Worm (Caenorhabditis elegans) whole organism, young adult: ENCODE results near the gene sel-13.

Experiments used
- B0019.2 ChIP-seq: fragments of 200-800 bp; sonication (Bioruptor generic); conservative IDR thresholded peaks from 2 replicates; pipeline ENCODE4 v1.3.6; 2022; ENCODE audit warnings: missing genetic modification reagents, missing genetic modification characterization, missing compliant biosample characterization
- C06A6.2 ChIP-seq: fragments of 200-800 bp; sonication (Bioruptor generic); conservative IDR thresholded peaks from 2 replicates; pipeline ENCODE4 v1.3.6; 2022; ENCODE audit warnings: missing genetic modification characterization, missing compliant biosample characterization
- F33H1.4 ChIP-seq: fragments of 200-800 bp; sonication (Bioruptor generic); IDR thresholded peaks from 2 replicates; pipeline ENCODE4 v1.3.6; 2022; ENCODE audit warnings: missing genetic modification reagents, missing genetic modification characterization, missing compliant biosample characterization
- K11D2.4 ChIP-seq: fragments of 200-800 bp; sonication (Bioruptor generic); IDR thresholded peaks from 2 replicates; pipeline ENCODE4 v1.3.6; 2022; ENCODE audit warnings: missing genetic modification reagents, missing genetic modification characterization, missing compliant biosample characterization
- T26A5.8 ChIP-seq: sonication (generic microtip); optimal IDR thresholded peaks from 2 replicates; lab custom pipeline; 2016; ENCODE audit warnings: missing genetic modification characterization, missing compliant biosample characterization
- Y79H2A.3 ChIP-seq: fragments of 200-800 bp; sonication (Bioruptor generic); conservative IDR thresholded peaks from 2 replicates; pipeline ENCODE4 v1.3.6; 2022; ENCODE audit warnings: missing genetic modification reagents, missing genetic modification characterization, missing compliant biosample characterization
- ama-1 ChIP-seq, 3 experiments: fragments of 150-350 bp in 1 of 3; sonication (generic microtip) in 2 of 3; optimal IDR thresholded peaks; 2 replicates each; lab custom pipeline; 2014 to 2018; ENCODE audit warnings: missing biosample characterization in 2 of 3, missing genetic modification characterization in 2 of 3, missing genetic modification reagents in 2 of 3
- athp-1 ChIP-seq: sonication (generic microtip); optimal IDR thresholded peaks from 2 replicates; lab custom pipeline; 2017; ENCODE audit warnings: mild to moderate bottlenecking, missing genetic modification characterization, missing compliant biosample characterization
- attf-5 ChIP-seq: fragments of 200-800 bp; sonication (Bioruptor generic); optimal IDR thresholded peaks from 2 replicates; lab custom pipeline; 2018; ENCODE audit warnings: mild to moderate bottlenecking, missing genetic modification characterization, missing compliant biosample characterization
- attf-6 ChIP-seq: fragments of 200-800 bp; sonication (Bioruptor generic); IDR thresholded peaks from 2 replicates; pipeline ENCODE4 v1.3.6; 2022; ENCODE audit warnings: missing genetic modification reagents, missing genetic modification characterization, missing compliant biosample characterization
- bed-1 ChIP-seq: fragments of 200-800 bp; sonication (Bioruptor generic); IDR thresholded peaks from 2 replicates; pipeline ENCODE4 v1.3.6; 2022; ENCODE audit warnings: missing genetic modification reagents, missing genetic modification characterization, missing compliant biosample characterization
- ceh-58 ChIP-seq: fragments of 200-800 bp; sonication (Bioruptor generic); IDR thresholded peaks from 2 replicates; pipeline ENCODE4 v1.3.6; 2022; ENCODE audit warnings: missing genetic modification characterization, missing compliant biosample characterization
- dpff-1 ChIP-seq: sonication (generic microtip); optimal IDR thresholded peaks from 2 replicates; lab custom pipeline; 2017; ENCODE audit warnings: mild to moderate bottlenecking, missing genetic modification characterization, missing compliant biosample characterization
- egl-18 ChIP-seq: fragments of 200-800 bp; sonication (Bioruptor generic); IDR thresholded peaks from 2 replicates; pipeline ENCODE4 v1.3.6; 2022; ENCODE audit warnings: missing genetic modification reagents, missing genetic modification characterization, missing compliant biosample characterization
- ekl-4 ChIP-seq: fragments of 200-800 bp; sonication (Bioruptor generic); IDR thresholded peaks from 2 replicates; pipeline ENCODE4 v1.3.6; 2022; ENCODE audit warnings: missing genetic modification reagents, missing genetic modification characterization, missing compliant biosample characterization
- hmg-1.2 ChIP-seq: fragments of 200-800 bp; sonication (Bioruptor generic); IDR thresholded peaks from 2 replicates; pipeline ENCODE4 v1.3.6; 2022; ENCODE audit warnings: missing genetic modification reagents, missing genetic modification characterization, missing compliant biosample characterization
- hsf-1 ChIP-seq: fragments of 200-800 bp; sonication (Bioruptor generic); IDR thresholded peaks from 2 replicates; pipeline ENCODE4 v1.3.6; 2022; ENCODE audit warnings: missing genetic modification reagents, missing genetic modification characterization, missing compliant biosample characterization
- lin-40 ChIP-seq: sonication (generic microtip); optimal IDR thresholded peaks from 2 replicates; lab custom pipeline; 2016; ENCODE audit warnings: missing genetic modification characterization, mild to moderate bottlenecking, missing compliant biosample characterization, missing genotype, missing genetic modification reagents
- lsy-27 ChIP-seq: sonication (generic microtip); optimal IDR thresholded peaks from 2 replicates; lab custom pipeline; 2017; ENCODE audit warnings: missing genetic modification characterization, mild to moderate bottlenecking, missing compliant biosample characterization, antibody characterized with exemption, missing genotype, borderline replicate concordance; ENCODE audit not compliant: insufficient read depth
- mel-28 ChIP-seq: sonication (generic microtip); optimal IDR thresholded peaks from 2 replicates; lab custom pipeline; 2016; ENCODE audit warnings: borderline replicate concordance, mild to moderate bottlenecking, missing genetic modification characterization, missing compliant biosample characterization
- nfya-1 ChIP-seq: sonication (generic microtip); optimal IDR thresholded peaks from 2 replicates; lab custom pipeline; 2017; ENCODE audit warnings: antibody characterized with exemption, missing compliant biosample characterization, missing genetic modification characterization, borderline replicate concordance; ENCODE audit not compliant: insufficient read depth
- nhr-120 ChIP-seq: fragments of 200-800 bp; sonication (Bioruptor generic); IDR thresholded peaks from 2 replicates; pipeline ENCODE4 v1.3.6; 2022; ENCODE audit warnings: missing genetic modification characterization, missing compliant biosample characterization
- nhr-27 ChIP-seq: fragments of 200-800 bp; sonication (Bioruptor generic); optimal IDR thresholded peaks from 2 replicates; lab custom pipeline; 2018; ENCODE audit warnings: mild to moderate bottlenecking, missing genetic modification characterization, moderate library complexity, missing compliant biosample characterization
- nhr-80 ChIP-seq: sonication (generic microtip); optimal IDR thresholded peaks from 2 replicates; lab custom pipeline; 2016; ENCODE audit warnings: missing genetic modification characterization, missing compliant biosample characterization
- rcor-1 ChIP-seq: fragments of 200-800 bp; sonication (Bioruptor generic); IDR thresholded peaks from 2 replicates; pipeline ENCODE4 v1.3.6; 2022; ENCODE audit warnings: missing genetic modification reagents, missing genetic modification characterization, missing compliant biosample characterization
- sea-2 ChIP-seq: fragments of 200-800 bp; sonication (Bioruptor generic); IDR thresholded peaks from 2 replicates; pipeline ENCODE4 v1.3.6; 2022; ENCODE audit warnings: missing genetic modification characterization, missing compliant biosample characterization
- snpc-1.1 ChIP-seq: sonication (generic microtip); optimal IDR thresholded peaks from 2 replicates; lab custom pipeline; 2017; ENCODE audit warnings: missing genetic modification characterization, mild to moderate bottlenecking, missing compliant biosample characterization, antibody characterized with exemption, moderate library complexity, missing genotype, missing genetic modification reagents; ENCODE audit not compliant: insufficient read depth
- snpc-1.3 ChIP-seq: sonication (generic microtip); optimal IDR thresholded peaks from 2 replicates; lab custom pipeline; 2017; ENCODE audit warnings: missing genetic modification characterization, mild to moderate bottlenecking, missing compliant biosample characterization, antibody characterized with exemption, moderate library complexity, missing genotype, missing genetic modification reagents; ENCODE audit not compliant: insufficient read depth
- tbp1 ChIP-seq: fragments of 200-800 bp; sonication (Bioruptor generic); optimal IDR thresholded peaks from 2 replicates; lab custom pipeline; 2018; ENCODE audit warnings: mild to moderate bottlenecking, missing genetic modification characterization, missing compliant biosample characterization
- unc-62 ChIP-seq: fragments of 150-350 bp; optimal IDR thresholded peaks from 2 replicates; lab custom pipeline; 2014; ENCODE audit warnings: missing biosample characterization, missing genetic modification reagents, missing genetic modification characterization
- ztf-22 ChIP-seq: fragments of 200-800 bp; sonication (Bioruptor generic); optimal IDR thresholded peaks from 2 replicates; lab custom pipeline; 2018; ENCODE audit warnings: mild to moderate bottlenecking, missing genetic modification characterization, moderate library complexity, missing compliant biosample characterization
- ztf-25 ChIP-seq: fragments of 200-800 bp; sonication (Bioruptor generic); IDR thresholded peaks from 2 replicates; pipeline ENCODE4 v1.3.6; 2022; ENCODE audit warnings: missing genetic modification reagents, missing genetic modification characterization, missing compliant biosample characterization
- ztf-3 ChIP-seq: fragments of 200-800 bp; sonication (Bioruptor generic); optimal IDR thresholded peaks from 2 replicates; lab custom pipeline; 2018; ENCODE audit warnings: mild to moderate bottlenecking, missing genetic modification characterization, missing compliant biosample characterization

sel-13 gene

DNA sequence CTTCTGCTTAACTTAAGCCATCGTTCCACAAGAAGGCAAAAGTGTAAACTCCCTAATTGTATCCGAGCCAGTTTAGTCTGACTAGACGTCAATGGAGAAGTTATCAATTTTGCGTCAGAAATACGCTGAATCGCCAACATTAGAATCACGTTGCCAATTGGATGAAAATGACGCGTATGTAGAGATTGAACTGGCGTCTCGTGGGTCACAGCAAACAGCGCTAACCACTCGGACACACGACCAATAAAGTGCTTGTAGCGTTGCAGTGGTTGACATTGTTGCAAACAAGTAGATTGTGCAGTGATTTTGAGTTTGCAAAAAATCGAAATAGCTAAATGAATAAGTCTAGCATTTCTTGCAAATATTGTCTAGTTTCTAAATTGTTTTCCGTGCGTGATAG is 10.4 kb downstream of the sel-13 start (continued):
- no peak for TF ChIP-seq bed-1 (GFP tag; lab: Robert Waterston, UW)
- peak; percentile 53 for TF ChIP-seq ztf-22 (GFP tag; lab: Kevin White, UChicago)
- TF ChIP-seq nhr-80 (tag; lab: Kevin White, UChicago), result peak; percentile 70
- 0 out of 2 replicates have a peak, but pooled peaks have one; percentile 55 for TF ChIP-seq nhr-120

ce11 chrIII:4688965-4689364 is 11.1 kb downstream of the sel-13 start, which contains the start of gene ppat-1:
ppat-1 (plus strand) TSS chrIII:4689280.
- TF ChIP-seq nhr-80 (tag; lab: Kevin White, UChicago) (peak; percentile 51), egl-18 (no peak)

DNA sequence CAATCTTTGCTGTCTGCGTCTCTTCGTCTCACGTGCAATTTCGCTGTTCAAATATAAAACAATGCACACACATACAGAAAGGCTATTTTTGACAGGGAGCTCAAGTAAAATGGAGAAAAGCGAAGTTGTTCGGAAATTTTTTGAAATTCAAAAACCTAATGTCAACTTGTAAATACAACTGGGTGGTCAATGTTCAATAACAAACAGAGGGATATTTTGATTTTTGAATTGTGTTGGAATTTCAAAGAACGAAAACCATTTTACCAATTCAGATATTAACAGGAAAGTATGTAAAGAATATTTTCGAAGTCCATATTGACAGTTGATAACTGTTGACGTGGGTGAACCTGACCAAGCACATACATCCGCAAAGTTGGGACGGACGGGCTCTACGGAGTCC is 11.7 kb downstream of the sel-13 start, which contains the start of gene tag-243:
Gene tag-243, minus strand, starts transcription at position 101 of the 400 bp plus-strand sequence.
- no peak for TF ChIP-seq C06A6.2 (GFP tag; lab: Robert Waterston, UW)
- TF ChIP-seq attf-6, result no peak
- TF ChIP-seq hmg-1.2, result peak; percentile 64
- no peak for TF ChIP-seq rcor-1

DNA sequence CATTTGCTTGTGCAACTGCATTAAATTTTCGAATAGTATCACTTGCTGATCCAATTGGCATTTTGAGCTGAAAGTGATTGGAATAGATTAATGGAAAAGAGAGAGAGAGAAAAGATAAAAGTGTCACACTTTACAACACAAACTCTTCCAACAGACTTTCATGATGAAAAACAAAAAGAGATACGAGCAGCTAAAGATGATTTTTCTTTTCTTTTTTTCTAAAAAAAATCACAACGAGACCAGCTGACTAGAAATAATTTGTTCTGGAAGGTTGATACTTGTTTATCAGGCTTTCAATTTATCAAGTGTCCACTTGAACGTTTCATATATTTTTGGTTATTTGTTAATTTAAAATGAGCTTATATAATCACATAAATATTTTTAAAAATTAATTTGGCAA is 12.9 kb downstream of the sel-13 start:
- TF ChIP-seq ztf-3 (no peak), ama-1 (optimal IDR thresholded peaks at IDR 0.05; lab: Kevin White, UChicago) (no peak), ama-1 (GFP tag; optimal IDR thresholded peaks at IDR 0.05; lab: Kevin White, UChicago) (no peak), unc-62 (no peak), snpc-1.1 (tag; lab: Kevin White, UChicago) (no peak), ztf-25 (GFP tag; lab: Robert Waterston, UW) (no peak), attf-6 (no peak), Y79H2A.3 (no peak)

DNA sequence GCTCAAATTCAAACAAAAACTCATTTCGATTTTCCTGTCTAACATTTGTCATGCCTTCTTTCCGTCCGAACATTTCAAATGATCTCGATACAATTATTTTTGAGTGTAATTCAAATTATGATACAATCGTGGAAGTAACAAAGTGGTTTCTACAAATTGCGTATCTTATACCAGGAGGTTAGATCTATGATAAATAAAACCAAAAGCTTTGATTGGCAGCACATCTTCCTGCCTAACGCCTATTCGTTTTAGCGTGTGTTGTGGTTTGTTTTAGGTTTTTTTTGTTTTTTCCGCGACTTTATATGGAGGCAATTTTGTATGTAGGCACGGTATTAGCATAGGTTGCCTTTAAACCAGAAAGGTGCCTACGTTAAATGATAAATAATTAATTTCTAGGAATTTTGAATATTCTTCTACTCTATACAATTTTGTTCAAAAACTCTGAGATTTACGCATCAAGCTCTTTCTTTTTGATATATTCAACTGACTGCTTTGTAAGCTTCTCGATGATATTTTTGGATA is 20.0 kb downstream of the sel-13 start, which contains the start of gene srg-11:
Gene srg-11, plus strand, starts transcription at position 51 of the 522 bp plus-strand sequence.
- TF ChIP-seq hsf-1 (GFP tag; lab: Robert Waterston, UW), result no peak
- no peak for TF ChIP-seq rcor-1
- TF ChIP-seq attf-5 (GFP tag; lab: Kevin White, UChicago), result no peak

DNA sequence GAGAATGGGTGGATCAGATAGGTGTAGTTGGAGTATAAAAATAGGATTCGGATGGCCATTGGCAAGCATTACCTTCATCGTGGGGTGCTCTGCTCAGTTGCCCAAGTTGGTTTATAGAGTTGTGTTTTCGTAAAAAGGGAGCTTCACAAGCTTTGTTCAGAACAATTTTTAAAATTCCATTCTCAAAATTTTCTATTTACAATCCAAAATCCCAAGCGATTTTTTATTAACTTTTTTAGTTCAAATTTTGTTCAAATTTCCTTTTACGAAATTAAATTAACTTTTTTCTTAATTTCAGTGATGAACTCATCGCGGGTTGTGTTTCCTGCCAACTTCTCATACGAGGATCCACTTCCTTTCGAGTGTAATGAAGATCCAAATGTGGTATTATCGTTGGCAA is 22.6 kb downstream of the sel-13 start, which contains the start of gene srg-10:
Gene srg-10, plus strand, starts transcription at position 301 of the 400 bp plus-strand sequence.
- no peak for TF ChIP-seq nhr-27 (tag; lab: Kevin White, UChicago)
- TF ChIP-seq sea-2, result no peak
- no peak for TF ChIP-seq dpff-1 (tag; lab: Kevin White, UChicago)
- no peak for TF ChIP-seq lsy-27
- TF ChIP-seq nfya-1, result no peak
- TF ChIP-seq ekl-4 (GFP tag; lab: Robert Waterston, UW), result no peak

DNA sequence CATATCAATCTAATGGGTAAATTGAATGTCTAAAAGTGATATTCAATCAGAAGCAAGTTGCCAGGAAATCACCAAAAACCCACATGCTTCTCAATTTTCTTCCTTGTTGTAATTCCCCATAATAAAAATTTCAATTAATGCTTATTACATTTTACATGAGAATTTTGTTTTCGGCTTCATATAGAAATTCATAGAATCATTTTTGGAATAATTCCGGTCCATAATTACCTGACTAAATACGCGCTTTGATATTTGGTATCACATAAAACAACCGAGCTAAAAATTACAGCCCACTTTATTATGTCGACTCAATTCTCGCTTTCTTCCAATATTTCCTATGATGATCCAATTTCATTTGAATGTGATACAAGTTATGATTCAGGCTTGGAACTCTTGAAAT is 28.1 kb downstream of the sel-13 start, which contains the start of gene srg-13:
Gene srg-13, plus strand, starts transcription at position 301 of the 400 bp plus-strand sequence.
- TF ChIP-seq tbp1 (GFP tag; lab: Kevin White, UChicago) (no peak), ceh-58 (GFP tag; lab: Robert Waterston, UW) (no peak), T26A5.8 (no peak), F33H1.4 (GFP tag; lab: Robert Waterston, UW) (no peak), athp-1 (no peak), nhr-120 (no peak), B0019.2 (GFP tag; lab: Robert Waterston, UW) (no peak), lin-40 (tag; lab: Kevin White, UChicago) (no peak), hsf-1 (GFP tag; lab: Robert Waterston, UW) (no peak), mel-28 (no peak), attf-5 (GFP tag; lab: Kevin White, UChicago) (no peak), K11D2.4 (GFP tag; lab: Robert Waterston, UW) (no peak), snpc-1.3 (tag; lab: Kevin White, UChicago) (no peak), ztf-3 (no peak)
